Fruit fly (Drosophila melanogaster) whole organism, embryonic: ENCODE data around the gene scpr-B.

Experiments used
- Antp ChIP-seq: fragments of 200-800 bp; sonication (Bioruptor generic); optimal IDR thresholded peaks from 3 replicates; lab custom pipeline; 2016; ENCODE audit warnings: missing biosample characterization, missing genetic modification characterization
- Bteb2 ChIP-seq: fragments of 200-800 bp; sonication (Bioruptor generic); optimal IDR thresholded peaks from 2 replicates; lab custom pipeline; 2016; ENCODE audit warnings: missing biosample characterization, missing genetic modification characterization
- CG10147 ChIP-seq: fragments of 200-800 bp; sonication (Bioruptor generic); optimal IDR thresholded peaks from 2 replicates; lab custom pipeline; 2019; ENCODE audit warnings: missing biosample characterization, mild to moderate bottlenecking, missing genetic modification characterization, moderate library complexity
- CG10366 ChIP-seq: fragments of 200-800 bp; sonication (Bioruptor generic); IDR thresholded peaks from 2 replicates; pipeline ENCODE4 v1.3.6; 2022; ENCODE audit warnings: missing biosample characterization, missing genetic modification characterization
- CG12219 ChIP-seq: fragments of 200-800 bp; sonication (Bioruptor generic); optimal IDR thresholded peaks from 3 replicates; lab custom pipeline; 2018; ENCODE audit warnings: missing biosample characterization, mild to moderate bottlenecking, missing genetic modification characterization
- CG12236 ChIP-seq: fragments of 200-800 bp; sonication (Bioruptor generic); optimal IDR thresholded peaks from 2 replicates; lab custom pipeline; 2016; ENCODE audit warnings: missing biosample characterization, missing genetic modification characterization
- CG12659 ChIP-seq: fragments of 200-800 bp; sonication (Bioruptor generic); optimal IDR thresholded peaks from 3 replicates; lab custom pipeline; 2017; ENCODE audit warnings: mild to moderate bottlenecking, missing biosample characterization, missing genetic modification reagents, missing genetic modification characterization
- CG12744 ChIP-seq: fragments of 200-800 bp; sonication (Bioruptor generic); optimal IDR thresholded peaks from 2 replicates; lab custom pipeline; 2016; ENCODE audit warnings: missing biosample characterization, missing genetic modification characterization
- CG13424 ChIP-seq: fragments of 200-800 bp; sonication (Bioruptor generic); optimal IDR thresholded peaks from 2 replicates; lab custom pipeline; 2019; ENCODE audit warnings: missing biosample characterization, mild to moderate bottlenecking, missing genetic modification characterization, moderate library complexity
- CG14050 ChIP-seq: fragments of 200-800 bp; sonication (Bioruptor generic); IDR thresholded peaks from 3 replicates; pipeline ENCODE4 v1.3.6; 2022; ENCODE audit warnings: missing biosample characterization, missing genetic modification characterization
- CG1529 ChIP-seq: fragments of 200-800 bp; sonication (Bioruptor generic); optimal IDR thresholded peaks from 3 replicates; lab custom pipeline; 2018; ENCODE audit warnings: missing biosample characterization, missing genetic modification characterization
- CG1602 ChIP-seq: fragments of 200-800 bp; sonication (Bioruptor generic); optimal IDR thresholded peaks from 3 replicates; lab custom pipeline; 2016; ENCODE audit warnings: missing biosample characterization, missing genetic modification characterization
- CG17359 ChIP-seq: fragments of 200-800 bp; sonication (Bioruptor generic); optimal IDR thresholded peaks from 3 replicates; lab custom pipeline; 2018; ENCODE audit warnings: missing biosample characterization, mild to moderate bottlenecking, missing genetic modification characterization, moderate library complexity
- CG17361 ChIP-seq: fragments of 200-800 bp; sonication (Bioruptor generic); IDR thresholded peaks from 3 replicates; pipeline ENCODE4 v1.3.6; 2022; ENCODE audit warnings: missing biosample characterization, missing genetic modification characterization
- CG18476 ChIP-seq: fragments of 200-800 bp; sonication (Bioruptor generic); optimal IDR thresholded peaks from 2 replicates; lab custom pipeline; 2016; ENCODE audit warnings: missing biosample characterization, mild to moderate bottlenecking, missing genetic modification characterization
- CG30020 ChIP-seq: fragments of 200-800 bp; optimal IDR thresholded peaks from 2 replicates; lab custom pipeline; 2019; ENCODE audit warnings: missing biosample characterization, mild to moderate bottlenecking, missing genetic modification characterization, moderate library complexity
- CG32532 ChIP-seq: fragments of 200-800 bp; sonication (Bioruptor generic); IDR thresholded peaks from 2 replicates; pipeline ENCODE4 v1.3.6; 2022; ENCODE audit warnings: missing biosample characterization, missing genetic modification characterization
- CG32772 ChIP-seq: fragments of 200-800 bp; sonication (Bioruptor generic); IDR thresholded peaks from 2 replicates; pipeline ENCODE4 v1.3.6; 2022; ENCODE audit warnings: missing biosample characterization, missing genetic modification characterization
- CG4404 ChIP-seq: fragments of 200-800 bp; sonication (Bioruptor generic); IDR thresholded peaks from 2 replicates; pipeline ENCODE4 v1.3.6; 2022; ENCODE audit warnings: missing biosample characterization, missing genetic modification characterization
- CG6791 ChIP-seq: fragments of 200-800 bp; sonication (Bioruptor generic); IDR thresholded peaks from 3 replicates; pipeline ENCODE4 v1.3.6; 2022; ENCODE audit warnings: missing biosample characterization, missing genetic modification characterization; ENCODE audit not compliant: partially characterized antibody
- CG7357 ChIP-seq: fragments of 200-800 bp; sonication (Bioruptor generic); IDR thresholded peaks from 3 replicates; pipeline ENCODE4 v1.3.6; 2022; ENCODE audit warnings: missing biosample characterization, missing genetic modification characterization
- CG7839 ChIP-seq: fragments of 200-800 bp; sonication (Bioruptor generic); optimal IDR thresholded peaks from 3 replicates; lab custom pipeline; 2018; ENCODE audit warnings: missing biosample characterization, mild to moderate bottlenecking, missing genetic modification characterization, moderate library complexity
- CG8089 ChIP-seq: fragments of 200-800 bp; sonication (Bioruptor generic); optimal IDR thresholded peaks from 3 replicates; lab custom pipeline; 2016; ENCODE audit warnings: missing biosample characterization, missing genetic modification characterization
- CG9437 ChIP-seq: fragments of 200-800 bp; sonication (Bioruptor generic); optimal IDR thresholded peaks from 2 replicates; lab custom pipeline; 2018; ENCODE audit warnings: missing biosample characterization, mild to moderate bottlenecking, missing genetic modification characterization
- D19B ChIP-seq: fragments of 200-800 bp; sonication (Bioruptor generic); optimal IDR thresholded peaks from 2 replicates; lab custom pipeline; 2017; ENCODE audit warnings: missing biosample characterization, mild to moderate bottlenecking, missing genetic modification characterization
- Dip3 ChIP-seq: fragments of 200-800 bp; sonication (Bioruptor generic); optimal IDR thresholded peaks from 3 replicates; lab custom pipeline; 2016; ENCODE audit warnings: missing biosample characterization, missing genetic modification characterization
- Fer1 ChIP-seq: fragments of 200-800 bp; sonication (Bioruptor generic); optimal IDR thresholded peaks from 2 replicates; lab custom pipeline; 2017; ENCODE audit warnings: missing biosample characterization, mild to moderate bottlenecking, missing genetic modification characterization
- Fer2 ChIP-seq: fragments of 200-800 bp; sonication (Bioruptor generic); optimal IDR thresholded peaks from 2 replicates; lab custom pipeline; 2018; ENCODE audit warnings: missing biosample characterization, mild to moderate bottlenecking, missing genetic modification characterization, moderate library complexity
- Fer3 ChIP-seq: fragments of 200-800 bp; sonication (Bioruptor generic); optimal IDR thresholded peaks from 2 replicates; lab custom pipeline; 2018; ENCODE audit warnings: missing biosample characterization, mild to moderate bottlenecking, missing genetic modification characterization, moderate library complexity
- H2.0 ChIP-seq: fragments of 200-800 bp; sonication (Bioruptor generic); IDR thresholded peaks from 2 replicates; pipeline ENCODE4 v1.3.6; 2022; ENCODE audit warnings: missing biosample characterization, missing genetic modification characterization
- Nf-YB ChIP-seq: fragments of 200-800 bp; sonication (Bioruptor generic); optimal IDR thresholded peaks from 3 replicates; lab custom pipeline; 2019; ENCODE audit warnings: missing biosample characterization, mild to moderate bottlenecking, missing genetic modification characterization, moderate library complexity
- Opbp ChIP-seq: fragments of 200-800 bp; sonication (Bioruptor generic); IDR thresholded peaks from 3 replicates; pipeline ENCODE4 v1.3.6; 2022; ENCODE audit warnings: missing biosample characterization, missing genetic modification characterization; ENCODE audit not compliant: partially characterized antibody
- Ptx1 ChIP-seq: fragments of 200-800 bp; sonication (Bioruptor generic); IDR thresholded peaks from 2 replicates; pipeline ENCODE4 v1.3.6; 2022; ENCODE audit warnings: missing biosample characterization, missing genetic modification characterization
- Scr ChIP-seq: fragments of 200-800 bp; sonication (Bioruptor generic); IDR thresholded peaks from 2 replicates; pipeline ENCODE4 v1.3.6; 2022; ENCODE audit warnings: missing biosample characterization, missing genetic modification characterization; ENCODE audit not compliant: partially characterized antibody
- Sox100B ChIP-seq: fragments of 200-800 bp; sonication (Bioruptor generic); optimal IDR thresholded peaks from 3 replicates; lab custom pipeline; 2018; ENCODE audit warnings: missing biosample characterization, mild to moderate bottlenecking, missing genetic modification characterization
- br ChIP-seq: fragments of >200 bp; optimal IDR thresholded peaks from 2 replicates; lab custom pipeline; 2017
- dmrt99B ChIP-seq: fragments of 200-800 bp; sonication (Bioruptor generic); optimal IDR thresholded peaks from 2 replicates; lab custom pipeline; 2018; ENCODE audit warnings: missing biosample characterization, mild to moderate bottlenecking, missing genetic modification characterization, moderate library complexity
- ems ChIP-seq: fragments of 200-800 bp; sonication (Bioruptor generic); optimal IDR thresholded peaks from 3 replicates; lab custom pipeline; 2016; ENCODE audit warnings: missing biosample characterization, missing genetic modification characterization
- fu2 ChIP-seq: fragments of 200-800 bp; sonication (Bioruptor generic); optimal IDR thresholded peaks from 2 replicates; lab custom pipeline; 2016; ENCODE audit warnings: missing biosample characterization, missing genetic modification characterization
- gsb ChIP-seq: fragments of 200-800 bp; sonication (Bioruptor generic); IDR thresholded peaks from 2 replicates; pipeline ENCODE4 v1.3.6; 2022; ENCODE audit warnings: missing biosample characterization, missing genetic modification characterization
- her ChIP-seq: fragments of 200-800 bp; sonication (Bioruptor generic); optimal IDR thresholded peaks from 2 replicates; lab custom pipeline; 2016; ENCODE audit warnings: missing biosample characterization, missing genetic modification characterization
- kni ChIP-seq: fragments of 200-800 bp; sonication (Bioruptor generic); optimal IDR thresholded peaks from 3 replicates; lab custom pipeline; 2017; ENCODE audit warnings: mild to moderate bottlenecking, missing biosample characterization, missing genetic modification reagents, missing genetic modification characterization
- lilli ChIP-seq: fragments of 200-800 bp; sonication (Bioruptor generic); optimal IDR thresholded peaks from 3 replicates; lab custom pipeline; 2016; ENCODE audit warnings: missing biosample characterization, missing genetic modification characterization
- nerfin-1 ChIP-seq: fragments of 200-800 bp; sonication (Bioruptor generic); optimal IDR thresholded peaks from 3 replicates; lab custom pipeline; 2019; ENCODE audit warnings: missing biosample characterization, mild to moderate bottlenecking, missing genetic modification characterization, moderate library complexity
- pita ChIP-seq: fragments of 200-800 bp; sonication (Bioruptor generic); optimal IDR thresholded peaks from 2 replicates; lab custom pipeline; 2017; ENCODE audit warnings: missing biosample characterization, mild to moderate bottlenecking, missing genetic modification characterization
- prd ChIP-seq, 3 experiments: fragments of >200 bp in 2 of 3; fragments of 200-800 bp in 1 of 3; sonication (Bioruptor generic) in 1 of 3; optimal IDR thresholded peaks in 2 of 3; IDR thresholded peaks in 1 of 3; 2 replicates in 2 of 3; 3 replicates in 1 of 3; pipeline versions ENCODE4 v1.3.6 to Lab custom; 2017 to 2022; ENCODE audit warnings: missing biosample characterization in 1 of 3, missing genetic modification characterization in 1 of 3
- salm ChIP-seq: fragments of 200-800 bp; sonication (Bioruptor generic); optimal IDR thresholded peaks from 2 replicates; lab custom pipeline; 2018; ENCODE audit warnings: missing biosample characterization, mild to moderate bottlenecking, missing genetic modification characterization
- sr ChIP-seq: fragments of 200-800 bp; sonication (Bioruptor generic); IDR thresholded peaks from 3 replicates; pipeline ENCODE4 v1.3.6; 2022; ENCODE audit warnings: missing biosample characterization, missing genetic modification characterization
- ssp ChIP-seq: fragments of 200-800 bp; sonication (Bioruptor generic); IDR thresholded peaks from 2 replicates; pipeline ENCODE4 v1.3.6; 2022; ENCODE audit warnings: missing biosample characterization, missing genetic modification characterization
- unc-4 ChIP-seq: fragments of 200-800 bp; sonication (Bioruptor generic); IDR thresholded peaks from 2 replicates; pipeline ENCODE4 v1.3.6; 2022; ENCODE audit warnings: missing biosample characterization, missing genetic modification characterization; ENCODE audit not compliant: partially characterized antibody

The scpr-B gene

dm6 chr3R:11216156-11216630 is 24.6 kb downstream of the scpr-B start, which contains the start of the genes RpS25 and CG4820 (continued):
- TF ChIP-seq Sox100B = peak; percentile 92
- TF ChIP-seq sr (GFP tag; lab: Robert Waterston, UW) = peak; percentile 82
- TF ChIP-seq lilli (GFP tag; lab: Kevin White, UChicago) = peak; percentile 84
- TF ChIP-seq prd (optimal IDR thresholded peaks at IDR 0.05; lab: Kevin White, UChicago) = no peak
- peak; percentile 70 for TF ChIP-seq prd (GFP tag; IDR thresholded peaks at IDR 0.05; lab: Robert Waterston, UW)
- TF ChIP-seq CG12219 = peak; percentile 90
- TF ChIP-seq CG32772 (GFP tag; lab: Robert Waterston, UW) = peak; percentile 79
- peak; percentile 85 for TF ChIP-seq Fer2 (tag; lab: Kevin White, UChicago)
- peak; percentile 86 for TF ChIP-seq CG17359 (tag; lab: Kevin White, UChicago)
- no peak for TF ChIP-seq pita
- peak; percentile 76 for TF ChIP-seq CG18476 (GFP tag; lab: Kevin White, UChicago)
- peak; percentile 95 for TF ChIP-seq kni (GFP tag; lab: Kevin White, UChicago)
- peak; percentile 84 for TF ChIP-seq CG13424 (tag; lab: Kevin White, UChicago)
- peak; percentile 82 for TF ChIP-seq CG9437 (GFP tag; lab: Kevin White, UChicago)
- peak; percentile 93 for TF ChIP-seq CG8089 (GFP tag; lab: Kevin White, UChicago)
- TF ChIP-seq H2.0 (GFP tag; lab: Robert Waterston, UW) = peak; percentile 84
- TF ChIP-seq Scr (GFP tag; lab: Robert Waterston, UW) = peak; percentile 92
- peak; percentile 80 for TF ChIP-seq CG6791
- peak; percentile 66 for TF ChIP-seq gsb
- TF ChIP-seq Ptx1 = peak; percentile 79
- TF ChIP-seq ssp (GFP tag; lab: Robert Waterston, UW) = peak; percentile 72
- peak; percentile 91 for TF ChIP-seq nerfin-1
- TF ChIP-seq fu2 (GFP tag; lab: Kevin White, UChicago) = peak; percentile 90
- peak; percentile 85 for TF ChIP-seq CG14050 (GFP tag; lab: Robert Waterston, UW)
- peak; percentile 82 for TF ChIP-seq CG12744 (GFP tag; lab: Kevin White, UChicago)
- peak; percentile 76 for TF ChIP-seq CG10366 (GFP tag; lab: Robert Waterston, UW)
- peak; percentile 86 for TF ChIP-seq CG7839
- peak; percentile 82 for TF ChIP-seq dmrt99B (tag; lab: Kevin White, UChicago)
- TF ChIP-seq CG30020 (tag; lab: Kevin White, UChicago) = peak; percentile 84
- TF ChIP-seq Fer1 (GFP tag; lab: Kevin White, UChicago) = peak; percentile 96
- peak; percentile 76 for TF ChIP-seq Antp (GFP tag; lab: Kevin White, UChicago)
- TF ChIP-seq CG4404 = peak; percentile 35; the same call in 1 of the 2 replicates
- TF ChIP-seq CG10147 (GFP tag; lab: Kevin White, UChicago) = peak; percentile 89
- TF ChIP-seq CG17361 (GFP tag; lab: Robert Waterston, UW) = peak; percentile 88
- TF ChIP-seq D19B = peak; percentile 75
- peak; percentile 85 for TF ChIP-seq salm
- peak; percentile 85 for TF ChIP-seq CG1529
- TF ChIP-seq br (lab: Kevin White, UChicago) = no peak
- TF ChIP-seq ems = peak; percentile 79
- peak; percentile 87 for TF ChIP-seq Bteb2 (GFP tag; lab: Kevin White, UChicago)
- TF ChIP-seq Dip3 (GFP tag; lab: Kevin White, UChicago) = peak; percentile 81
- TF ChIP-seq CG7357 (GFP tag; lab: Robert Waterston, UW) = 0 out of 3 replicates have a peak, but pooled peaks have one; percentile 31
- peak; percentile 98 for TF ChIP-seq CG12659 (GFP tag; lab: Kevin White, UChicago)
- TF ChIP-seq CG12236 = peak; percentile 89
- peak; percentile 91 for TF ChIP-seq her (GFP tag; lab: Kevin White, UChicago)
- TF ChIP-seq CG32532 (GFP tag; lab: Robert Waterston, UW) = peak; percentile 89
- TF ChIP-seq unc-4 (GFP tag; lab: Robert Waterston, UW) = peak; percentile 93
- TF ChIP-seq Opbp = peak; percentile 76
- TF ChIP-seq Fer3 = peak; percentile 91
- peak; percentile 77 for TF ChIP-seq Nf-YB (GFP tag; lab: Kevin White, UChicago)
- peak; percentile 61 for TF ChIP-seq CG1602
